Worm (Caenorhabditis elegans) whole organism, L1 larva: Measurements from ENCODE around the gene W09C2.8.

Source experiments
- C04F5.9 ChIP-seq: sonication (generic microtip); optimal IDR thresholded peaks from 2 replicates; lab custom pipeline; 2016; ENCODE audit warnings: missing genetic modification characterization, missing compliant biosample characterization
- C34B4.2 ChIP-seq: sonication (generic microtip); optimal IDR thresholded peaks from 2 replicates; lab custom pipeline; 2017; ENCODE audit warnings: mild to moderate bottlenecking, missing genetic modification characterization, missing compliant biosample characterization
- aha-1 ChIP-seq: fragments of 150-350 bp; optimal IDR thresholded peaks from 2 replicates; lab custom pipeline; 2014; ENCODE audit warnings: missing biosample characterization, missing genetic modification characterization
- alr-1 ChIP-seq: fragments of 200-800 bp; sonication (Bioruptor generic); optimal IDR thresholded peaks from 2 replicates; lab custom pipeline; 2018; ENCODE audit warnings: borderline replicate concordance, mild to moderate bottlenecking, missing genetic modification characterization, missing compliant biosample characterization
- ama-1 ChIP-seq: fragments of 150-350 bp; optimal IDR thresholded peaks from 2 replicates; lab custom pipeline; 2014
- blmp-1 ChIP-seq: fragments of 150-350 bp; optimal IDR thresholded peaks from 2 replicates; lab custom pipeline; 2014; ENCODE audit warnings: missing biosample characterization, missing genetic modification characterization
- ceh-82 ChIP-seq, 3 experiments: fragments of 150-350 bp in 1 of 3; sonication (generic microtip) in 2 of 3; optimal IDR thresholded peaks; 2 replicates each; lab custom pipeline; 2014 to 2017; ENCODE audit warnings: missing biosample characterization in 3 of 3, missing genetic modification characterization in 3 of 3
- dpl-1 ChIP-seq, 3 experiments: fragments of 150-350 bp in 2 of 3; sonication (generic microtip) in 1 of 3; optimal IDR thresholded peaks; 2 replicates each; lab custom pipeline; 2014 to 2017; ENCODE audit warnings: missing biosample characterization in 3 of 3, missing genetic modification characterization in 3 of 3, missing genetic modification reagents in 3 of 3
- dsc-1 ChIP-seq: sonication (generic microtip); optimal IDR thresholded peaks from 2 replicates; lab custom pipeline; 2016; ENCODE audit warnings: mild to moderate bottlenecking, missing genetic modification characterization, missing compliant biosample characterization
- efl-1 ChIP-seq, 4 experiments: fragments of 150-350 bp; optimal IDR thresholded peaks in 3 of 4; peaks in 1 of 4; 1 replicate in 1 of 4; 2 replicates in 3 of 4; lab custom pipeline; 2014; ENCODE audit warnings: missing biosample characterization in 2 of 4, missing genetic modification characterization in 2 of 4, missing genetic modification reagents in 2 of 4
- efl-3 ChIP-seq: fragments of 200-800 bp; sonication (Bioruptor generic); optimal IDR thresholded peaks from 2 replicates; lab custom pipeline; 2018; ENCODE audit warnings: mild to moderate bottlenecking, missing genetic modification characterization, missing compliant biosample characterization
- egl-13 ChIP-seq: sonication (generic microtip); optimal IDR thresholded peaks from 2 replicates; lab custom pipeline; 2016; ENCODE audit warnings: missing genotype, missing genetic modification reagents, missing genetic modification characterization, missing compliant biosample characterization
- elt-2 ChIP-seq: sonication (generic microtip); optimal IDR thresholded peaks from 2 replicates; lab custom pipeline; 2016; ENCODE audit warnings: missing genetic modification characterization, mild to moderate bottlenecking, inconsistent platforms, missing compliant biosample characterization, missing genetic modification reagents
- elt-3 ChIP-seq, 6 experiments: fragments of 150-350 bp in 1 of 6; sonication (generic microtip); optimal IDR thresholded peaks; 2 replicates each; lab custom pipeline; 2017 to 2018; ENCODE audit warnings: missing biosample characterization in 6 of 6, missing genetic modification characterization in 6 of 6, inconsistent platforms in 1 of 6
- ets-5 ChIP-seq: fragments of 200-800 bp; sonication (Bioruptor generic); IDR thresholded peaks from 2 replicates; pipeline ENCODE4 v1.3.6; 2022; ENCODE audit warnings: missing genetic modification characterization, missing compliant biosample characterization
- fkh-8 ChIP-seq: sonication (generic microtip); optimal IDR thresholded peaks from 2 replicates; lab custom pipeline; 2016; ENCODE audit warnings: mild to moderate bottlenecking, missing genetic modification characterization, missing compliant biosample characterization
- fos-1 ChIP-seq: fragments of 150-350 bp; optimal IDR thresholded peaks from 2 replicates; lab custom pipeline; 2014; ENCODE audit warnings: missing biosample characterization, missing genetic modification characterization
- grh-1 ChIP-seq: fragments of 200-800 bp; sonication (Bioruptor generic); IDR thresholded peaks from 2 replicates; pipeline ENCODE4 v1.3.6; 2022; ENCODE audit warnings: missing genetic modification reagents, missing genetic modification characterization, missing compliant biosample characterization
- hlh-17 ChIP-seq: fragments of 200-800 bp; sonication (Bioruptor generic); optimal IDR thresholded peaks from 2 replicates; lab custom pipeline; 2018; ENCODE audit warnings: missing genetic modification characterization, mild to moderate bottlenecking, missing compliant biosample characterization, moderate library complexity, borderline replicate concordance
- irx-1 ChIP-seq: sonication (generic microtip); optimal IDR thresholded peaks from 2 replicates; lab custom pipeline; 2016; ENCODE audit warnings: missing genetic modification characterization, missing compliant biosample characterization
- jun-1 ChIP-seq: fragments of 150-350 bp; optimal IDR thresholded peaks from 2 replicates; lab custom pipeline; 2014; ENCODE audit warnings: missing biosample characterization, missing genetic modification reagents, missing genetic modification characterization
- lin-13 ChIP-seq: fragments of 150-350 bp; optimal IDR thresholded peaks from 2 replicates; lab custom pipeline; 2014; ENCODE audit warnings: missing biosample characterization, missing genetic modification reagents, missing genetic modification characterization
- lin-14 ChIP-seq: fragments of 200-800 bp; sonication (Bioruptor generic); optimal IDR thresholded peaks from 2 replicates; lab custom pipeline; 2018; ENCODE audit warnings: mild to moderate bottlenecking, missing genetic modification characterization, moderate library complexity, missing compliant biosample characterization
- lin-15B ChIP-seq: fragments of 150-350 bp; sonication (generic microtip); optimal IDR thresholded peaks from 3 replicates; lab custom pipeline; 2014; ENCODE audit warnings: missing biosample characterization, missing genetic modification characterization
- lin-35 ChIP-seq, 2 experiments: fragments of 150-350 bp; optimal IDR thresholded peaks; 2 replicates each; lab custom pipeline; 2014; ENCODE audit warnings: missing biosample characterization in 2 of 2, missing genetic modification characterization in 2 of 2, missing genetic modification reagents in 2 of 2
- lin-39 ChIP-seq: fragments of 150-350 bp; optimal IDR thresholded peaks from 2 replicates; lab custom pipeline; 2014; ENCODE audit warnings: missing biosample characterization, missing genetic modification reagents, missing genetic modification characterization
- lir-3 ChIP-seq: sonication (generic microtip); optimal IDR thresholded peaks from 2 replicates; lab custom pipeline; 2016; ENCODE audit warnings: mild to moderate bottlenecking, missing genetic modification characterization, moderate library complexity, missing compliant biosample characterization; ENCODE audit not compliant: poor library complexity
- lsy-2 ChIP-seq, 2 experiments: fragments of 150-350 bp; optimal IDR thresholded peaks; 2 replicates each; lab custom pipeline; 2014; ENCODE audit warnings: missing biosample characterization in 2 of 2, missing genetic modification characterization in 2 of 2
- mdl-1 ChIP-seq, 2 experiments: fragments of 150-350 bp; optimal IDR thresholded peaks; 2 replicates each; lab custom pipeline; 2014 to 2017; ENCODE audit warnings: missing biosample characterization in 2 of 2, missing genetic modification characterization in 2 of 2, inconsistent platforms in 1 of 2
- mef-2 ChIP-seq: fragments of 150-350 bp; optimal IDR thresholded peaks from 2 replicates; lab custom pipeline; 2014; ENCODE audit warnings: missing biosample characterization, missing genetic modification characterization
- mep-1 ChIP-seq: fragments of 150-350 bp; optimal IDR thresholded peaks from 2 replicates; lab custom pipeline; 2014; ENCODE audit warnings: missing biosample characterization, missing genetic modification characterization
- nhr-11 ChIP-seq: fragments of 150-350 bp; optimal IDR thresholded peaks from 2 replicates; lab custom pipeline; 2014; ENCODE audit warnings: missing biosample characterization, missing genetic modification characterization
- nhr-19 ChIP-seq: fragments of 200-800 bp; sonication (Bioruptor generic); conservative IDR thresholded peaks from 2 replicates; pipeline ENCODE4 v1.3.6; 2022; ENCODE audit warnings: missing genetic modification characterization, missing compliant biosample characterization
- nhr-20 ChIP-seq: sonication (generic microtip); optimal IDR thresholded peaks from 2 replicates; lab custom pipeline; 2016; ENCODE audit warnings: mild to moderate bottlenecking, missing genetic modification characterization, missing compliant biosample characterization
- nhr-47 ChIP-seq: sonication (generic microtip); optimal IDR thresholded peaks from 2 replicates; lab custom pipeline; 2016; ENCODE audit warnings: mild to moderate bottlenecking, missing genetic modification characterization, moderate library complexity, missing compliant biosample characterization
- nhr-71 ChIP-seq: sonication (generic microtip); optimal IDR thresholded peaks from 2 replicates; lab custom pipeline; 2016; ENCODE audit warnings: mild to moderate bottlenecking, missing genetic modification characterization, moderate library complexity, missing compliant biosample characterization
- nhr-76 ChIP-seq: sonication (generic microtip); optimal IDR thresholded peaks from 2 replicates; lab custom pipeline; 2017; ENCODE audit warnings: missing biosample characterization, missing genetic modification characterization
- nhr-77 ChIP-seq: fragments of 150-350 bp; optimal IDR thresholded peaks from 2 replicates; lab custom pipeline; 2014; ENCODE audit warnings: missing biosample characterization, missing genetic modification characterization
- nhr-85 ChIP-seq: sonication (generic microtip); peaks from one replicate; lab custom pipeline; 2016; ENCODE audit warnings: missing genetic modification characterization, inconsistent platforms, missing compliant biosample characterization
- nhr-90 ChIP-seq: sonication (generic microtip); optimal IDR thresholded peaks from 2 replicates; lab custom pipeline; 2016; ENCODE audit warnings: mild to moderate bottlenecking, missing genetic modification characterization, missing compliant biosample characterization; ENCODE audit not compliant: poor library complexity
- rnt-1 ChIP-seq: sonication (generic microtip); optimal IDR thresholded peaks from 2 replicates; lab custom pipeline; 2016; ENCODE audit warnings: mild to moderate bottlenecking, missing genetic modification characterization, moderate library complexity, missing compliant biosample characterization
- skn-1 ChIP-seq: fragments of 150-350 bp; optimal IDR thresholded peaks from 2 replicates; lab custom pipeline; 2014; ENCODE audit warnings: missing biosample characterization, missing genetic modification characterization
- snu-23 ChIP-seq: sonication (generic microtip); optimal IDR thresholded peaks from 2 replicates; lab custom pipeline; 2016; ENCODE audit warnings: missing genetic modification characterization, missing compliant biosample characterization
- sup-37 ChIP-seq: fragments of 200-800 bp; sonication (Bioruptor generic); optimal IDR thresholded peaks from 2 replicates; lab custom pipeline; 2018; ENCODE audit warnings: mild to moderate bottlenecking, missing genetic modification characterization, missing compliant biosample characterization
- swsn-7 ChIP-seq: sonication (generic microtip); optimal IDR thresholded peaks from 2 replicates; lab custom pipeline; 2016; ENCODE audit warnings: missing genetic modification characterization, missing compliant biosample characterization
- tbx-2 ChIP-seq: sonication (generic microtip); optimal IDR thresholded peaks from 2 replicates; lab custom pipeline; 2016; ENCODE audit warnings: missing genetic modification characterization, missing compliant biosample characterization
- unc-30 ChIP-seq: sonication (generic microtip); optimal IDR thresholded peaks from 2 replicates; lab custom pipeline; 2017; ENCODE audit warnings: missing biosample characterization, missing genetic modification characterization
- unc-86 ChIP-seq: sonication (generic microtip); optimal IDR thresholded peaks from 2 replicates; lab custom pipeline; 2016; ENCODE audit warnings: missing genetic modification characterization, missing compliant biosample characterization
- vab-15 ChIP-seq: sonication (generic microtip); optimal IDR thresholded peaks from 2 replicates; lab custom pipeline; 2017; ENCODE audit warnings: missing genotype, mild to moderate bottlenecking, missing genetic modification characterization, missing compliant biosample characterization
- xbp-1 ChIP-seq: sonication (generic microtip); optimal IDR thresholded peaks from 2 replicates; lab custom pipeline; 2016; ENCODE audit warnings: missing genetic modification characterization, missing compliant biosample characterization
- ztf-4 ChIP-seq: fragments of 150-350 bp; optimal IDR thresholded peaks from 2 replicates; lab custom pipeline; 2014; ENCODE audit warnings: missing biosample characterization, missing genetic modification characterization

Gene W09C2.8

ce11 chrIV:9669969-9670368 is 45.8 kb upstream of the W09C2.8 start:
- peak; percentile 24 for TF ChIP-seq C04F5.9 (tag; lab: Kevin White, UChicago)
- no peak for TF ChIP-seq C34B4.2 (tag; lab: Kevin White, UChicago)
- TF ChIP-seq lin-35 (GFP tag; optimal IDR thresholded peaks at IDR 0.05; lab: Kevin White, UChicago): peak; percentile 39 to 75
- TF ChIP-seq ztf-4 (tag; lab: Kevin White, UChicago): peak; percentile 25
- TF ChIP-seq alr-1 (tag; lab: Kevin White, UChicago): no peak
- no peak for TF ChIP-seq sup-37
- peak; percentile 33 for TF ChIP-seq nhr-77 (tag; lab: Kevin White, UChicago)
- no peak for TF ChIP-seq ets-5
- peak; percentile 98 for TF ChIP-seq nhr-85 (tag; lab: Kevin White, UChicago)
- peak; percentile 9 for TF ChIP-seq ama-1 (lab: Kevin White, UChicago)
- no peak for TF ChIP-seq dsc-1 (tag; lab: Kevin White, UChicago)
- peak; percentile 1 for TF ChIP-seq lin-13 (GFP tag; lab: Kevin White, UChicago)
- TF ChIP-seq dpl-1 (GFP tag; optimal IDR thresholded peaks at IDR 0.05; lab: Kevin White, UChicago): peak; percentile 25 to 42 (median 38)
- TF ChIP-seq nhr-11: peak; percentile 7
- TF ChIP-seq nhr-71 (tag; lab: Kevin White, UChicago): peak; percentile 90
- TF ChIP-seq lir-3: peak; percentile 19
- TF ChIP-seq elt-3 (tag; optimal IDR thresholded peaks at IDR 0.05; lab: Kevin White, UChicago): peak in 2 of 6 experiments; percentile 2 to 68
- no peak for TF ChIP-seq fos-1 (tag; lab: Kevin White, UChicago)
- peak; percentile 35 to 70 for TF ChIP-seq lsy-2 (tag; optimal IDR thresholded peaks at IDR 0.05; lab: Kevin White, UChicago)
- TF ChIP-seq unc-86 (tag; lab: Kevin White, UChicago): no peak
- TF ChIP-seq nhr-76: no peak
- peak; percentile 12 for TF ChIP-seq efl-3 (GFP tag; lab: Kevin White, UChicago)
- TF ChIP-seq egl-13 (tag; lab: Kevin White, UChicago): no peak
- no peak for TF ChIP-seq lin-15B (tag; lab: Kevin White, UChicago)
- no peak for TF ChIP-seq vab-15 (tag; lab: Kevin White, UChicago)
- peak; percentile 56 for TF ChIP-seq jun-1
- no peak for TF ChIP-seq fkh-8 (tag; lab: Kevin White, UChicago)
- TF ChIP-seq rnt-1: peak; percentile 67
- TF ChIP-seq nhr-20 (tag; lab: Kevin White, UChicago): peak; percentile 96
- TF ChIP-seq mef-2 (tag; lab: Kevin White, UChicago): no peak
- no peak for TF ChIP-seq unc-30 (tag; lab: Kevin White, UChicago)
- TF ChIP-seq lin-14 (GFP tag; lab: Kevin White, UChicago): peak; percentile 86
- TF ChIP-seq aha-1 (tag; lab: Kevin White, UChicago): no peak
- TF ChIP-seq hlh-17: no peak
- no peak for TF ChIP-seq elt-2 (tag; lab: Kevin White, UChicago)
- TF ChIP-seq lin-39 (tag; lab: Kevin White, UChicago): peak; percentile 30
- peak; percentile 73 for TF ChIP-seq nhr-19 (GFP tag; lab: Robert Waterston, UW)
- peak; percentile 8 to 70 for TF ChIP-seq mdl-1 (tag; optimal IDR thresholded peaks at IDR 0.05; lab: Kevin White, UChicago)
- TF ChIP-seq skn-1: peak; percentile 20
- TF ChIP-seq xbp-1 (tag; lab: Kevin White, UChicago): peak; percentile 57
- TF ChIP-seq efl-1 (optimal IDR thresholded peaks at IDR 0.05; lab: Kevin White, UChicago): peak; percentile 51 to 56
- TF ChIP-seq efl-1 (GFP tag; optimal IDR thresholded peaks at IDR 0.05 in 1 of 2; lab: Kevin White, UChicago): peak; percentile 30 to 95
- peak; percentile 34 for TF ChIP-seq irx-1 (tag; lab: Kevin White, UChicago)
- peak; percentile 79 for TF ChIP-seq grh-1 (GFP tag; lab: Robert Waterston, UW)
- peak; percentile 35 for TF ChIP-seq tbx-2 (tag; lab: Kevin White, UChicago)
- peak; percentile 59 for TF ChIP-seq swsn-7
- peak; percentile 77 for TF ChIP-seq blmp-1 (tag; lab: Kevin White, UChicago)
- TF ChIP-seq snu-23 (GFP tag; lab: Kevin White, UChicago): peak; percentile 86
- peak in 2 of 3 experiments; percentile 1 to 31 for TF ChIP-seq ceh-82 (tag; optimal IDR thresholded peaks at IDR 0.05; lab: Kevin White, UChicago)
- TF ChIP-seq mep-1 (tag; lab: Kevin White, UChicago): peak; percentile 88
- TF ChIP-seq nhr-47 (tag; lab: Kevin White, UChicago): peak; percentile 67
- TF ChIP-seq nhr-90 (tag; lab: Kevin White, UChicago): peak; percentile 74
- TF ChIP-seq, all 84 proteins: peak for 34
